Worm (Caenorhabditis elegans) whole organism, L4/young adult: ENCODE measurements around the gene cyn-11.

Experiments used
- W03F9.2 ChIP-seq: fragments of 150-350 bp; optimal IDR thresholded peaks from 2 replicates; lab custom pipeline; 2014; ENCODE audit warnings: missing biosample characterization, missing genetic modification characterization
- dao-5 ChIP-seq: sonication (generic microtip); optimal IDR thresholded peaks from 2 replicates; lab custom pipeline; 2016; ENCODE audit warnings: missing genotype, missing genetic modification characterization, moderate library complexity, missing compliant biosample characterization
- him-1 ChIP-seq: sonication (generic microtip); optimal IDR thresholded peaks from 2 replicates; lab custom pipeline; 2016; ENCODE audit warnings: missing genotype, missing genetic modification reagents, missing genetic modification characterization, missing compliant biosample characterization

cyn-11 gene

ce11 chrII:8701619-8702350, 14.3 kb downstream of the cyn-11 start, which contains the start of gene sphk-1:
TSS of gene sphk-1 (minus strand) at chrII:8701669.
- no peak for TF ChIP-seq dao-5
- TF ChIP-seq W03F9.2 (tag; lab: Kevin White, UChicago) = no peak
- no peak for TF ChIP-seq him-1

ce11 chrII:8701059-8701458, 15.0 kb downstream of the cyn-11 start:
- TF ChIP-seq W03F9.2 (tag; lab: Kevin White, UChicago) (no peak), dao-5 (no peak), him-1 (no peak)

ce11 chrII:8698828-8699227, 17.3 kb downstream of the cyn-11 start, which contains the start of gene chdh-1:
TSS of gene chdh-1 (minus strand) at chrII:8698928.
- TF ChIP-seq him-1 (no peak), W03F9.2 (tag; lab: Kevin White, UChicago) (no peak), dao-5 (no peak)

- TF ChIP-seq dao-5 = no peak
- no peak for TF ChIP-seq him-1
- no peak for TF ChIP-seq W03F9.2 (tag; lab: Kevin White, UChicago)
These were observed 20.3 kb downstream of the cyn-11 start, which contains the start of gene C34C6.10 for ce11 chrII:8695783-8696182. TSS of gene C34C6.10 (minus strand) at chrII:8695883.

- TF ChIP-seq dao-5 (no peak), W03F9.2 (tag; lab: Kevin White, UChicago) (no peak), him-1 (no peak)
These were observed 24.6 kb downstream of the cyn-11 start, which contains the start of gene C34C6.3 for ce11 chrII:8691344-8691960. TSS of gene C34C6.3 (plus strand) at chrII:8691910.

ce11 chrII:8685623-8686022, 30.5 kb downstream of the cyn-11 start, which contains the start of gene C34C6.9:
TSS of gene C34C6.9 (plus strand) at chrII:8685923.
- no peak for TF ChIP-seq him-1

- no peak for TF ChIP-seq dao-5
- no peak for TF ChIP-seq W03F9.2 (tag; lab: Kevin White, UChicago)
- no peak for TF ChIP-seq him-1
These were observed 31.3 kb downstream of the cyn-11 start, which contains the start of gene hgap-2 for ce11 chrII:8684824-8685223. TSS of gene hgap-2 (minus strand) at chrII:8684924.

- no peak for TF ChIP-seq dao-5
- TF ChIP-seq him-1 = peak; percentile 2
- TF ChIP-seq W03F9.2 (tag; lab: Kevin White, UChicago) = peak; percentile 72
These were observed 32.1 kb downstream of the cyn-11 start for ce11 chrII:8683933-8684332.

ce11 chrII:8679799-8680198, 36.3 kb downstream of the cyn-11 start:
- TF ChIP-seq W03F9.2 (tag; lab: Kevin White, UChicago) (no peak), him-1 (no peak), dao-5 (no peak)

- TF ChIP-seq dao-5 (no peak), W03F9.2 (tag; lab: Kevin White, UChicago) (no peak), him-1 (no peak)
These were observed 40.7 kb downstream of the cyn-11 start for ce11 chrII:8675369-8675768.

- TF ChIP-seq him-1 = no peak
- TF ChIP-seq dao-5 = no peak
- no peak for TF ChIP-seq W03F9.2 (tag; lab: Kevin White, UChicago)
These were observed 45.2 kb downstream of the cyn-11 start for ce11 chrII:8670835-8671234.

- TF ChIP-seq him-1 = no peak
- TF ChIP-seq W03F9.2 (tag; lab: Kevin White, UChicago) = no peak
- TF ChIP-seq dao-5 = no peak
These were observed 47.2 kb downstream of the cyn-11 start for ce11 chrII:8668871-8669270.
